Fruit fly (Drosophila melanogaster): ENCODE data around the gene CG2157.

- no peak for TF ChIP-seq CG8478 (optimal IDR thresholded peaks at IDR 0.05)
- no peak for TF ChIP-seq usp (GFP tag; optimal IDR thresholded peaks at IDR 0.05)
Measured at dm6 chrX:10906222-10906866, 37.3 kb downstream of the CG2157 start.

Measured in whole organism.